Worm (Caenorhabditis elegans): ENCODE measurements around the gene nspb-1.

The nspb-1 gene

DNA sequence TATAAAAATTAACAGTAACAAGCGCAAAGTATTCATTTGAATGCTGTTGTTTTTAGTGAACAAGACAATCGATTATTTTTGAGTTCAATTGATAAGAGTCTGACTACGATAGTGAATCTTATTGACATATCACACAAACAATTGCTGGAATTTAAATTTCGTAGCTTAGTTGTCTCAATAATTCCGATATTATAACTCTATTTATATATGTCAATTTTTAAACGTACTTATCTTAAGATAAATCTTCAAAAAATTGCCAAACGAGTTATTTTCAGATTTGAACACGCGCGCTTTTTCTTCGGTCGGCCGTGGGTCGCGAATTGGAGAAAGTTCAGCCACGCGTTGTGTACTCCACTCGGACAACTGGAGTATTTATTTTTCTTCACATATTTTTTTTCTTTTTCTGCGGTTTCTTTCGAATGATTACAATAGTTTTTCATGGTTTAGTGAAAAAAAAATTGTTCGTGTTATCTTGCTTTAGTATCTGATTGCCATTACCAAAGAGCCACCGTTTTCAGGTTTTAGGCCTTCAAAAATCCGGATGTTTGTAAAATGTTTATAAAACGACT lies 40.9 kb upstream of the nspb-1 start, which contains the start of the genes cest-5.1 and C01B10.9 (continued):
- peak; percentile 59 to 81 for TF ChIP-seq lsy-2 (tag; optimal IDR thresholded peaks at IDR 0.05)
- no peak for TF ChIP-seq nhr-12 (tag; optimal IDR thresholded peaks at IDR 0.05)
- TF ChIP-seq egl-27 (tag; optimal IDR thresholded peaks at IDR 0.05): no peak
- no peak for TF ChIP-seq nhr-23 (tag; optimal IDR thresholded peaks at IDR 0.05)
- TF ChIP-seq R02D3.7 (tag; optimal IDR thresholded peaks at IDR 0.05): peak; percentile 11
- TF ChIP-seq unc-55 (GFP tag; optimal IDR thresholded peaks at IDR 0.05): peak; percentile 85
- no peak for TF ChIP-seq nhr-77 (tag; optimal IDR thresholded peaks at IDR 0.05)

DNA sequence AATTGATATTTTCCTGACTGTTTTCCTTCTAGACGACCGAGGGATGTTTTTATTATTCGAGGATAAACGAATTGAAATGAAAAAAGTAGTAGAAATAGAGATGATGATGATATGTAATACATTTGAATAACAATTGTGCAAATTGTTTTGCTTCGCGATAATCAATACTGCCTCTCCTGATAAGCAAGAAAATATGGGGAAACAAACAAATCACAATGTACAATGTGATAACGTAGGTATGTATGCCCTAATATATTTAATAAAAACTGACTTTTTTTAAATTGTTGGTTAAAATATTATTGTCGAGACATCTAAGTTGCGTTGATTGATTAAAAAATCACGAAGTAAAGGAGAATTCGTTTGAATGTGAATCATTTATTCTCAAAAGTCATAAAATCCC lies 36.9 kb upstream of the nspb-1 start, which contains the start of gene cest-5.2:
cest-5.2 (minus strand) TSS at position 128 of the 400 bp plus-strand sequence.
- TF ChIP-seq fos-1 (tag; optimal IDR thresholded peaks at IDR 0.05) (peak; percentile 25), crh-2 (tag; optimal IDR thresholded peaks at IDR 0.05) (no peak), zag-1 (tag; optimal IDR thresholded peaks at IDR 0.05) (no peak)

DNA sequence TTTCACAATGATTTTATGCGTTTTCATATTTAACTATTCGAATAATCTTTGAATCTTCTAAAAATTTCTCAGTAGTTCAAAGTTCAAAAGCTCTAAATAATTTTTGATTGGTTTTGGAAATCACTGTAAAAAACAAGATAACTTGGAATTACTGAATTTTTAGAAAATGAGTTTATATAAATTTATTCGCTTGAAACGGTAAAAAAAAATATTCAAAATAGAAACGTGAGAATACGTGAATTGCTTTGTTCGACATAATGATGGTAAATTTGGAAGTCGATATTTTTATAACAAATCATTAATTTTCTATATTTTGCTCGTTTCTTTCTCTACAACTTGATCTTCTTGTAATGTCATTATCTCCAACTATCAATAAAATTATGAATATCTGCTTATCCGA lies 32.5 kb upstream of the nspb-1 start, which contains the start of gene C01B10.44:
C01B10.44 (plus strand) TSS at position 301 of the 400 bp plus-strand sequence.
- TF ChIP-seq unc-39 (tag; optimal IDR thresholded peaks at IDR 0.05) (no peak), elt-3 (tag; optimal IDR thresholded peaks at IDR 0.05) (no peak), zag-1 (tag; optimal IDR thresholded peaks at IDR 0.05) (no peak), egl-27 (tag; optimal IDR thresholded peaks at IDR 0.05) (no peak), nhr-77 (tag; optimal IDR thresholded peaks at IDR 0.05) (no peak), nhr-237 (tag; optimal IDR thresholded peaks at IDR 0.05) (no peak), nhr-11 (tag; optimal IDR thresholded peaks at IDR 0.05) (no peak), sma-3 (GFP tag; optimal IDR thresholded peaks at IDR 0.05) (no peak), nhr-12 (tag; optimal IDR thresholded peaks at IDR 0.05) (no peak), mbf-1 (tag; optimal IDR thresholded peaks at IDR 0.05) (no peak), lin-13 (GFP tag; optimal IDR thresholded peaks at IDR 0.05) (no peak), nhr-10 (tag; optimal IDR thresholded peaks at IDR 0.05) (no peak), aly-2 (tag; optimal IDR thresholded peaks at IDR 0.05) (no peak), nhr-129 (tag; optimal IDR thresholded peaks at IDR 0.05) (no peak), ceh-82 (tag; optimal IDR thresholded peaks at IDR 0.05) (no peak), ztf-1 (GFP tag; conservative IDR thresholded peaks at IDR 0.05) (no peak), gmeb-1 (tag; optimal IDR thresholded peaks at IDR 0.05) (no peak), lsy-2 (tag; optimal IDR thresholded peaks at IDR 0.05) (no peak)

DNA sequence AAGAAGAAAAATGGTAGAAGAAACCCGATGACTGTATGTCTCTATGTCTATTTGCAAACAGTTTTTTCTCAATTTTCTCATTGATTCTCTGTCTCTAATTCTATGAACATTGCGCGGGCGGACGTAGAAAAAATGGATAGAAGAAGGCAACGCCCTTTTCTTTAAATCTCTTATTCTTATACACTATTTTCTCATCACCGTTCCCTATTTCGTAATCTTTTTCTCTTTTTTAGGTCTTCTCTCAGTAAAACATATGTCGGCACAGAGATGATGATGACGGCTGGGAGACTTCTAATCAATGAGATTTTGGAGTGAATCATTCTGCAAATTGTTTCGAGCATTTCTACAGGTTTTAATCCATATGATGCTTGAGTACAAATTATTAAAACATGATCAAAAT lies 31.2 kb upstream of the nspb-1 start:
- no peak for TF ChIP-seq nhr-12 (tag; optimal IDR thresholded peaks at IDR 0.05)
- TF ChIP-seq lin-13 (GFP tag; optimal IDR thresholded peaks at IDR 0.05): no peak
- TF ChIP-seq nhr-6 (tag; optimal IDR thresholded peaks at IDR 0.05): no peak
- TF ChIP-seq ZK546.5 (tag; optimal IDR thresholded peaks at IDR 0.05): no peak
- TF ChIP-seq nhr-11 (tag; optimal IDR thresholded peaks at IDR 0.05): no peak
- no peak for TF ChIP-seq ceh-82 (tag; optimal IDR thresholded peaks at IDR 0.05)
- TF ChIP-seq unc-55 (GFP tag; optimal IDR thresholded peaks at IDR 0.05): no peak
- no peak for TF ChIP-seq unc-39 (tag; optimal IDR thresholded peaks at IDR 0.05)
- TF ChIP-seq sma-3 (GFP tag; optimal IDR thresholded peaks at IDR 0.05): peak; percentile 52
- no peak for TF ChIP-seq lin-11 (tag; optimal IDR thresholded peaks at IDR 0.05)
- TF ChIP-seq F13H6.1 (tag; optimal IDR thresholded peaks at IDR 0.05): no peak
- TF ChIP-seq R02D3.7 (tag; optimal IDR thresholded peaks at IDR 0.05): no peak
- TF ChIP-seq nhr-23 (tag; optimal IDR thresholded peaks at IDR 0.05): no peak
- no peak for TF ChIP-seq skn-1 (tag; optimal IDR thresholded peaks at IDR 0.05)
- TF ChIP-seq aly-2 (tag; optimal IDR thresholded peaks at IDR 0.05): no peak
- peak; percentile 35 for TF ChIP-seq nhr-25 (tag; optimal IDR thresholded peaks at IDR 0.05)
- no peak for TF ChIP-seq crh-2 (tag; optimal IDR thresholded peaks at IDR 0.05)
- no peak for TF ChIP-seq mab-5 (tag; optimal IDR thresholded peaks at IDR 0.05)
- no peak for TF ChIP-seq sem-4 (tag; optimal IDR thresholded peaks at IDR 0.05)
- TF ChIP-seq elt-1 (tag; optimal IDR thresholded peaks at IDR 0.05): no peak
- TF ChIP-seq C34F6.9 (tag; optimal IDR thresholded peaks at IDR 0.05): no peak
- peak; percentile 41 for TF ChIP-seq gmeb-1 (tag; optimal IDR thresholded peaks at IDR 0.05)
- no peak for TF ChIP-seq egl-27 (tag; optimal IDR thresholded peaks at IDR 0.05)
- peak; percentile 11 for TF ChIP-seq blmp-1 (tag; optimal IDR thresholded peaks at IDR 0.05; ENCODE audit: insufficient read depth)
- TF ChIP-seq fos-1 (tag; optimal IDR thresholded peaks at IDR 0.05): peak; percentile 66
- TF ChIP-seq alr-1 (tag; optimal IDR thresholded peaks at IDR 0.05): no peak
- TF ChIP-seq dmd-4 (tag; optimal IDR thresholded peaks at IDR 0.05): no peak
- TF ChIP-seq ceh-16 (tag; optimal IDR thresholded peaks at IDR 0.05): no peak
- no peak for TF ChIP-seq lsy-2 (tag; optimal IDR thresholded peaks at IDR 0.05)
- no peak for TF ChIP-seq zag-1 (tag; optimal IDR thresholded peaks at IDR 0.05)
- no peak for TF ChIP-seq peb-1 (tag; optimal IDR thresholded peaks at IDR 0.05)
- no peak for TF ChIP-seq ztf-1 (GFP tag; conservative IDR thresholded peaks at IDR 0.05)
- no peak for TF ChIP-seq nhr-77 (tag; optimal IDR thresholded peaks at IDR 0.05)
- TF ChIP-seq unc-62 (GFP tag; optimal IDR thresholded peaks at IDR 0.05): no peak
- TF ChIP-seq mdl-1 (tag; optimal IDR thresholded peaks at IDR 0.05): no peak
- no peak for TF ChIP-seq Y55F3AM.14 (GFP tag; optimal IDR thresholded peaks at IDR 0.05)
- TF ChIP-seq sma-9 (GFP tag; optimal IDR thresholded peaks at IDR 0.05): no peak
- TF ChIP-seq sma-9 (tag; optimal IDR thresholded peaks at IDR 0.05): no peak
- TF ChIP-seq ama-1 (optimal IDR thresholded peaks at IDR 0.05): no peak
- TF ChIP-seq nhr-21 (tag; optimal IDR thresholded peaks at IDR 0.05): peak; percentile 22
- no peak for TF ChIP-seq nhr-237 (tag; optimal IDR thresholded peaks at IDR 0.05)

Measured in whole organism, L2 larva.